Worm (Caenorhabditis elegans) whole organism, L4 larva: Measurements from ENCODE around the gene F59B10.4.
A peak's percentile ranks its signal among the peaks of the same experiment; 100 is the strongest.

Experiments used
- D1046.2 ChIP-seq: fragments of 200-800 bp; sonication (Bioruptor generic); IDR thresholded peaks from 2 replicates; pipeline ENCODE4 v1.3.6; 2022; ENCODE audit warnings: missing genetic modification characterization, missing compliant biosample characterization
- F10B5.3 ChIP-seq: sonication (generic microtip); optimal IDR thresholded peaks from 2 replicates; lab custom pipeline; 2016; ENCODE audit warnings: mild to moderate bottlenecking, missing genetic modification characterization, missing compliant biosample characterization
- F49E8.2 ChIP-seq: sonication (generic microtip); optimal IDR thresholded peaks from 2 replicates; lab custom pipeline; 2016; ENCODE audit warnings: missing compliant biosample characterization, mild to moderate bottlenecking, missing genetic modification characterization, borderline replicate concordance
- R02D3.7 ChIP-seq: fragments of 150-350 bp; sonication (generic microtip); optimal IDR thresholded peaks from 3 replicates; lab custom pipeline; 2014; ENCODE audit warnings: missing biosample characterization, missing genetic modification characterization
- Y105C5A.15 ChIP-seq: fragments of 200-800 bp; sonication (Bioruptor generic); IDR thresholded peaks from 2 replicates; pipeline ENCODE4 v1.3.6; 2022; ENCODE audit warnings: missing genetic modification characterization, missing compliant biosample characterization
- Y5F2A.4 ChIP-seq: fragments of 200-800 bp; sonication (Bioruptor generic); optimal IDR thresholded peaks from 2 replicates; lab custom pipeline; 2018; ENCODE audit warnings: mild to moderate bottlenecking, missing genetic modification characterization, missing compliant biosample characterization
- ZK546.5 ChIP-seq, 2 experiments: sonication (generic microtip); optimal IDR thresholded peaks; 2 replicates each; lab custom pipeline; 2017; ENCODE audit warnings: missing biosample characterization in 2 of 2, missing genetic modification characterization in 2 of 2
- ama-1 ChIP-seq: fragments of 150-350 bp; optimal IDR thresholded peaks from 2 replicates; lab custom pipeline; 2014; ENCODE audit warnings: inconsistent platforms, mixed read lengths
- arid-1 ChIP-seq: fragments of 200-800 bp; sonication (Bioruptor generic); conservative IDR thresholded peaks from 2 replicates; pipeline ENCODE4 v1.3.6; 2022; ENCODE audit warnings: missing genetic modification reagents, missing genetic modification characterization, missing compliant biosample characterization
- ceh-28 ChIP-seq: fragments of 150-350 bp; optimal IDR thresholded peaks from 2 replicates; lab custom pipeline; 2014; ENCODE audit warnings: missing biosample characterization, missing genetic modification reagents, missing genetic modification characterization
- ceh-32 ChIP-seq: sonication (generic microtip); optimal IDR thresholded peaks from 2 replicates; lab custom pipeline; 2016; ENCODE audit warnings: mild to moderate bottlenecking, missing genetic modification characterization, missing compliant biosample characterization; ENCODE audit not compliant: poor library complexity
- ceh-44 ChIP-seq: fragments of 200-800 bp; sonication (Bioruptor generic); IDR thresholded peaks from 2 replicates; pipeline ENCODE4 v1.3.6; 2022; ENCODE audit warnings: missing genetic modification reagents, missing genetic modification characterization, missing compliant biosample characterization
- ceh-62 ChIP-seq: sonication (generic microtip); optimal IDR thresholded peaks from 2 replicates; lab custom pipeline; 2017; ENCODE audit warnings: missing biosample characterization, missing genetic modification characterization
- ceh-82 ChIP-seq: sonication (generic microtip); optimal IDR thresholded peaks from 2 replicates; lab custom pipeline; 2017; ENCODE audit warnings: missing biosample characterization, missing genetic modification characterization
- ces-1 ChIP-seq: fragments of 150-350 bp; sonication (generic microtip); optimal IDR thresholded peaks from 4 replicates; lab custom pipeline; 2014; ENCODE audit warnings: missing biosample characterization, missing genetic modification reagents, missing genetic modification characterization
- ctbp-1 ChIP-seq: fragments of 200-800 bp; sonication (Bioruptor generic); IDR thresholded peaks from 2 replicates; pipeline ENCODE4 v1.3.6; 2022; ENCODE audit warnings: missing genetic modification reagents, missing genetic modification characterization, missing compliant biosample characterization
- daf-19 ChIP-seq: fragments of 200-800 bp; sonication (Bioruptor generic); conservative IDR thresholded peaks from 2 replicates; pipeline ENCODE4 v1.3.6; 2022; ENCODE audit warnings: missing genetic modification characterization, missing compliant biosample characterization
- daf-8 ChIP-seq: fragments of 200-800 bp; sonication (Bioruptor generic); IDR thresholded peaks from 2 replicates; pipeline ENCODE4 v1.3.6; 2022; ENCODE audit warnings: missing genetic modification characterization, missing compliant biosample characterization
- dmd-6 ChIP-seq: fragments of 200-800 bp; sonication (Bioruptor generic); IDR thresholded peaks from 2 replicates; pipeline ENCODE4 v1.3.6; 2022; ENCODE audit warnings: missing genetic modification reagents, missing genetic modification characterization, missing compliant biosample characterization
- dmd-8 ChIP-seq: fragments of 200-800 bp; sonication (Bioruptor generic); IDR thresholded peaks from 2 replicates; pipeline ENCODE4 v1.3.6; 2022; ENCODE audit warnings: missing genetic modification characterization, missing compliant biosample characterization
- dmd-9 ChIP-seq: fragments of 200-800 bp; sonication (Bioruptor generic); IDR thresholded peaks from 2 replicates; pipeline ENCODE4 v1.3.6; 2022; ENCODE audit warnings: missing genetic modification reagents, missing genetic modification characterization, missing compliant biosample characterization
- egl-43 ChIP-seq: fragments of 200-800 bp; sonication (Bioruptor generic); IDR thresholded peaks from 2 replicates; pipeline ENCODE4 v1.3.6; 2022; ENCODE audit warnings: missing genetic modification reagents, missing genetic modification characterization, missing compliant biosample characterization
- fkh-10 ChIP-seq: fragments of 150-350 bp; optimal IDR thresholded peaks from 2 replicates; lab custom pipeline; 2014; ENCODE audit warnings: missing biosample characterization, missing genetic modification reagents, missing genetic modification characterization
- gei-8 ChIP-seq: fragments of 200-800 bp; sonication (Bioruptor generic); optimal IDR thresholded peaks from 2 replicates; lab custom pipeline; 2018; ENCODE audit warnings: mild to moderate bottlenecking, missing genetic modification characterization, missing compliant biosample characterization
- hmg-1.1 ChIP-seq: fragments of 200-800 bp; sonication (Bioruptor generic); IDR thresholded peaks from 2 replicates; pipeline ENCODE4 v1.3.6; 2022; ENCODE audit warnings: missing genetic modification reagents, missing genetic modification characterization, missing compliant biosample characterization
- jun-1 ChIP-seq: fragments of 150-350 bp; optimal IDR thresholded peaks from 2 replicates; lab custom pipeline; 2014; ENCODE audit warnings: missing biosample characterization, missing genetic modification reagents, missing genetic modification characterization
- lin-1 ChIP-seq: fragments of 200-800 bp; sonication (Bioruptor generic); IDR thresholded peaks from 2 replicates; pipeline ENCODE4 v1.3.6; 2022; ENCODE audit warnings: missing genetic modification reagents, missing genetic modification characterization, missing compliant biosample characterization
- lin-15B ChIP-seq: fragments of 150-350 bp; sonication (generic microtip); optimal IDR thresholded peaks from 3 replicates; lab custom pipeline; 2014; ENCODE audit warnings: missing biosample characterization, missing genetic modification characterization
- lin-38 ChIP-seq: fragments of 200-800 bp; sonication (Bioruptor generic); IDR thresholded peaks from 2 replicates; pipeline ENCODE4 v1.3.6; 2022; ENCODE audit warnings: missing genetic modification reagents, missing genetic modification characterization, missing compliant biosample characterization
- lin-39 ChIP-seq: fragments of 150-350 bp; optimal IDR thresholded peaks from 2 replicates; lab custom pipeline; 2014; ENCODE audit warnings: missing biosample characterization, missing genetic modification reagents, missing genetic modification characterization
- madf-5 ChIP-seq, 2 experiments: fragments of 200-800 bp; sonication (Bioruptor generic); IDR thresholded peaks; 2 replicates each; pipeline ENCODE4 v1.3.6; 2022; ENCODE audit warnings: missing compliant biosample characterization in 2 of 2, missing genetic modification characterization in 2 of 2
- madf-9 ChIP-seq: fragments of 200-800 bp; sonication (Bioruptor generic); conservative IDR thresholded peaks from 2 replicates; pipeline ENCODE4 v1.3.6; 2022; ENCODE audit warnings: missing genetic modification reagents, missing genetic modification characterization, missing compliant biosample characterization
- mdl-1 ChIP-seq, 2 experiments: fragments of 150-350 bp in 1 of 2; sonication (generic microtip) in 1 of 2; optimal IDR thresholded peaks; 2 replicates each; lab custom pipeline; 2014 to 2017; ENCODE audit warnings: missing biosample characterization in 2 of 2, missing genetic modification characterization in 2 of 2
- mdt-29 ChIP-seq: fragments of 200-800 bp; sonication (Bioruptor generic); IDR thresholded peaks from 2 replicates; pipeline ENCODE4 v1.3.6; 2022; ENCODE audit warnings: missing genetic modification reagents, missing genetic modification characterization, missing compliant biosample characterization
- mxl-2 ChIP-seq: fragments of 200-800 bp; sonication (Bioruptor generic); conservative IDR thresholded peaks from 2 replicates; pipeline ENCODE4 v1.3.6; 2022; ENCODE audit warnings: missing genetic modification reagents, missing genetic modification characterization, missing compliant biosample characterization
- nhr-237 ChIP-seq: sonication (generic microtip); optimal IDR thresholded peaks from 2 replicates; lab custom pipeline; 2017; ENCODE audit warnings: missing biosample characterization, missing genetic modification characterization
- nhr-25 ChIP-seq: sonication (generic microtip); optimal IDR thresholded peaks from 2 replicates; lab custom pipeline; 2017; ENCODE audit warnings: missing genetic modification characterization, mild to moderate bottlenecking, missing compliant biosample characterization, antibody characterized with exemption, moderate library complexity, borderline replicate concordance; ENCODE audit not compliant: insufficient read depth
- nhr-41 ChIP-seq: fragments of 200-800 bp; sonication (Bioruptor generic); IDR thresholded peaks from 2 replicates; pipeline ENCODE4 v1.3.6; 2022; ENCODE audit warnings: missing genetic modification reagents, missing genetic modification characterization, missing compliant biosample characterization
- nhr-48 ChIP-seq: sonication (generic microtip); optimal IDR thresholded peaks from 2 replicates; lab custom pipeline; 2016; ENCODE audit warnings: mild to moderate bottlenecking, missing genetic modification characterization, missing compliant biosample characterization
- saeg-2 ChIP-seq: fragments of 200-800 bp; sonication (Bioruptor generic); IDR thresholded peaks from 2 replicates; pipeline ENCODE4 v1.3.6; 2022; ENCODE audit warnings: missing genetic modification reagents, missing genetic modification characterization, missing compliant biosample characterization
- sdz-12 ChIP-seq: fragments of 200-800 bp; sonication (Bioruptor generic); optimal IDR thresholded peaks from 2 replicates; lab custom pipeline; 2018; ENCODE audit warnings: mild to moderate bottlenecking, missing genetic modification characterization, missing compliant biosample characterization
- skn-1 ChIP-seq: fragments of 150-350 bp; optimal IDR thresholded peaks from 2 replicates; lab custom pipeline; 2014; ENCODE audit warnings: missing biosample characterization, missing genetic modification characterization
- snpc-1.2 ChIP-seq: fragments of 200-800 bp; sonication (Bioruptor generic); IDR thresholded peaks from 2 replicates; pipeline ENCODE4 v1.3.6; 2022; ENCODE audit warnings: missing genetic modification reagents, missing genetic modification characterization, missing compliant biosample characterization
- snpc-4 ChIP-seq: fragments of 150-350 bp; optimal IDR thresholded peaks from 2 replicates; lab custom pipeline; 2014; ENCODE audit warnings: missing biosample characterization, missing genetic modification characterization
- tag-97 ChIP-seq: fragments of 200-800 bp; sonication (Bioruptor generic); IDR thresholded peaks from 2 replicates; pipeline ENCODE4 v1.3.6; 2022; ENCODE audit warnings: missing genetic modification characterization, missing compliant biosample characterization
- tra-1 ChIP-seq: fragments of 200-800 bp; sonication (Bioruptor generic); IDR thresholded peaks from 2 replicates; pipeline ENCODE4 v1.3.6; 2022; ENCODE audit warnings: missing genetic modification reagents, missing genetic modification characterization, missing compliant biosample characterization
- unc-62 ChIP-seq, 3 experiments: fragments of 150-350 bp in 1 of 3; sonication (generic microtip); optimal IDR thresholded peaks in 2 of 3; peaks in 1 of 3; 1 replicate in 1 of 3; 2 replicates in 2 of 3; lab custom pipeline; 2014 to 2017; ENCODE audit warnings: missing biosample characterization in 3 of 3, missing genetic modification characterization in 3 of 3, missing genetic modification reagents in 3 of 3, missing genotype in 1 of 3
- zfp-2 ChIP-seq: sonication (generic microtip); optimal IDR thresholded peaks from 2 replicates; lab custom pipeline; 2016; ENCODE audit warnings: mild to moderate bottlenecking, missing genetic modification characterization, missing compliant biosample characterization
- zfp-3 ChIP-seq: fragments of 200-800 bp; sonication (Bioruptor generic); conservative IDR thresholded peaks from 2 replicates; pipeline ENCODE4 v1.3.6; 2022; ENCODE audit warnings: missing genetic modification reagents, missing genetic modification characterization, missing compliant biosample characterization
- zip-11 ChIP-seq: fragments of 200-800 bp; sonication (Bioruptor generic); IDR thresholded peaks from 2 replicates; pipeline ENCODE4 v1.3.6; 2022; ENCODE audit warnings: missing genetic modification characterization, missing compliant biosample characterization
- ztf-11 ChIP-seq: fragments of 150-350 bp; optimal IDR thresholded peaks from 2 replicates; lab custom pipeline; 2014; ENCODE audit warnings: missing biosample characterization, missing genetic modification characterization

Gene F59B10.4

DNA sequence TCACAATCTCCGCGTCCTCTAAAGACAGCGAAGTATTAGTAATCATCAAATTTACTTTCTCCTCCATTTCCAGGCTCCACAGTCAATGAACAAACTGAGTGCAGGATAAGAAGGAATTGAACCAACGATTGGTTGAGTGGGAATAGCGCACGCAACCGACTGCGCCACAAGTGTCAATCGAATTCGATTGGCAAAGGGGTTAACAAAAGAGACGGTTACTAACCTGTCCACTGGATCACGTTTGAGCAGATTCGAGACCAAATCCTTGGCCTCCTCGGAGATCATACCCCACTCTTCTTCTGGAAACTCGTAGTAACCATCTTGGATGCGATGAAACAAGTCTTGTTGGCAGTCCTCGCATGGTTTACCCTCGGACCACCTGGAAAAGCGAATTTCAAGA lies 26.3 kb upstream of the F59B10.4 start (continued):
- peak; percentile 23 for TF ChIP-seq F49E8.2 (tag; lab: Kevin White, UChicago)
- TF ChIP-seq snpc-4, result no peak
- no peak for TF ChIP-seq dmd-6 (GFP tag; lab: Robert Waterston, UW)
- no peak for TF ChIP-seq lin-15B
- TF ChIP-seq D1046.2 (GFP tag; lab: Robert Waterston, UW), result no peak
- TF ChIP-seq nhr-48, result no peak
- no peak for TF ChIP-seq unc-62 (GFP tag; optimal IDR thresholded peaks at IDR 0.05 in 1 of 2; lab: Kevin White, UChicago)
- no peak for TF ChIP-seq unc-62 (tag; optimal IDR thresholded peaks at IDR 0.05; lab: Kevin White, UChicago)
- no peak for TF ChIP-seq zfp-2
- TF ChIP-seq madf-9 (GFP tag; lab: Robert Waterston, UW), result no peak
- no peak for TF ChIP-seq ZK546.5 (tag; optimal IDR thresholded peaks at IDR 0.05; lab: Kevin White, UChicago)
- TF ChIP-seq skn-1 (tag; lab: Kevin White, UChicago), result no peak
- TF ChIP-seq ctbp-1, result peak; percentile 36; the same call in 1 of the 2 replicates
- 0 out of 2 replicates have a peak, but pooled peaks have one; percentile 5 for TF ChIP-seq hmg-1.1 (GFP tag; lab: Robert Waterston, UW)
- TF ChIP-seq saeg-2 (GFP tag; lab: Robert Waterston, UW), result no peak
- TF ChIP-seq tag-97 (GFP tag; lab: Robert Waterston, UW), result no peak
- peak; percentile 68 for TF ChIP-seq sdz-12
- no peak for TF ChIP-seq Y105C5A.15 (GFP tag; lab: Robert Waterston, UW)
- TF ChIP-seq ceh-62, result no peak
- TF ChIP-seq jun-1, result no peak
- TF ChIP-seq F10B5.3 (tag; lab: Kevin White, UChicago), result no peak
- TF ChIP-seq gei-8 (GFP tag; lab: Kevin White, UChicago), result no peak
- no peak for TF ChIP-seq R02D3.7
- no peak for TF ChIP-seq fkh-10 (GFP tag; lab: Kevin White, UChicago)
- TF ChIP-seq ztf-11, result no peak
- no peak for TF ChIP-seq ceh-44 (GFP tag; lab: Robert Waterston, UW)
- peak; percentile 84 for TF ChIP-seq ama-1
- no peak for TF ChIP-seq daf-8
- TF ChIP-seq arid-1, result peak; percentile 50; the same call in 1 of the 2 replicates
- no peak for TF ChIP-seq mdl-1 (tag; optimal IDR thresholded peaks at IDR 0.05; lab: Kevin White, UChicago)
- peak; percentile 3 for TF ChIP-seq nhr-25 (tag; lab: Kevin White, UChicago)
- no peak for TF ChIP-seq ceh-32 (tag; lab: Kevin White, UChicago)
- peak; percentile 50 for TF ChIP-seq egl-43
- TF ChIP-seq lin-1, result peak; percentile 15; the same call in 1 of the 2 replicates
- TF ChIP-seq lin-39 (tag; lab: Kevin White, UChicago), result no peak
- TF ChIP-seq dmd-9 (GFP tag; lab: Robert Waterston, UW), result no peak
- TF ChIP-seq lin-38 (GFP tag; lab: Robert Waterston, UW), result peak; percentile 42; the same call in 1 of the 2 replicates
- TF ChIP-seq dmd-8, result no peak
- TF ChIP-seq zfp-3 (GFP tag; lab: Robert Waterston, UW), result 0 out of 2 replicates have a peak, but pooled peaks have one; percentile 24
- TF ChIP-seq ces-1 (GFP tag; lab: Kevin White, UChicago), result no peak
- TF ChIP-seq mdt-29, result no peak; the same call in 1 of the 2 replicates
- no peak for TF ChIP-seq mxl-2 (GFP tag; lab: Robert Waterston, UW)
- no peak for TF ChIP-seq zip-11 (GFP tag; lab: Robert Waterston, UW)
- peak in 1 of 2 experiments; percentile 49; a peak in 1 of 4 replicates for TF ChIP-seq madf-5 (GFP tag; IDR thresholded peaks at IDR 0.05; lab: Robert Waterston, UW)
- no peak for TF ChIP-seq Y5F2A.4 (GFP tag; lab: Kevin White, UChicago)
- no peak for TF ChIP-seq daf-19
- no peak for TF ChIP-seq nhr-237 (tag; lab: Kevin White, UChicago)
- no peak for TF ChIP-seq nhr-41 (GFP tag; lab: Robert Waterston, UW)
- TF ChIP-seq tra-1 (GFP tag; lab: Robert Waterston, UW), result no peak
- TF ChIP-seq ceh-28 (tag; lab: Kevin White, UChicago), result no peak
- peak; percentile 64; the same call in 1 of the 2 replicates for TF ChIP-seq snpc-1.2
- no peak for TF ChIP-seq ceh-82 (tag; lab: Kevin White, UChicago)
